Fruit fly (Drosophila melanogaster): ENCODE results near the gene Tsf1.

DNA sequence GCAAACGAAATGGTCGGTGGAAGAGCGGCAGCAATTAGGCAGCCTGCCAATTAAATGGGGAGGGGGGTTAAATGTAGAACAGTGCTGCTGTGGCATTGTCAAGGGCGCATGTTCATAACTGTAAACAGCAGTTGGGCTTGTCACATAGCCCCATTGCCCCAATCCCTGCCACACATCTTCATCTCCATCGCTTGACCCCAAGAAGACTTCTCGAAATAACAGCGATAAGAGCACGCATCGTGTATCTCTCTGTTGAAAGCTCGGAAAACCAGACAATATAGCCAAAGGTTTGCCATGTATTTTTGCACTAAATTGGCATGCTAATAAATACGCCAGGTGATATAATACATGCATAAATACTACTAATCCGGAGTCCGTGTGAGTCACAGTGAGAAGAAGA is 15.7 kb downstream of the Tsf1 start:
- TF ChIP-seq insv (optimal IDR thresholded peaks at IDR 0.05) (no peak), h (optimal IDR thresholded peaks at IDR 0.05) (no peak), Myc (optimal IDR thresholded peaks at IDR 0.05) (no peak), ttk (optimal IDR thresholded peaks at IDR 0.05) (no peak), psq (optimal IDR thresholded peaks at IDR 0.05) (no peak)

Data from Kc167 (cell line).